Worm (Caenorhabditis elegans) whole organism, early embryonic: ENCODE data around the gene C49C3.10.

ENCODE experiments used
- B0310.2 ChIP-seq: sonication (generic microtip); optimal IDR thresholded peaks from 2 replicates; lab custom pipeline; 2016; ENCODE audit warnings: mild to moderate bottlenecking, missing genetic modification characterization, missing compliant biosample characterization
- F13C5.2 ChIP-seq: sonication (generic microtip); optimal IDR thresholded peaks from 2 replicates; lab custom pipeline; 2017; ENCODE audit warnings: mild to moderate bottlenecking, missing genetic modification characterization, inconsistent platforms, missing compliant biosample characterization
- aly-1 ChIP-seq: sonication (generic microtip); optimal IDR thresholded peaks from 2 replicates; lab custom pipeline; 2016; ENCODE audit warnings: missing genetic modification characterization, missing compliant biosample characterization
- ama-1 ChIP-seq: fragments of 150-350 bp; optimal IDR thresholded peaks from 2 replicates; lab custom pipeline; 2014
- ets-7 ChIP-seq: sonication (generic microtip); optimal IDR thresholded peaks from 2 replicates; lab custom pipeline; 2016; ENCODE audit warnings: missing genotype, missing genetic modification characterization, missing compliant biosample characterization
- flt-1 ChIP-seq: fragments of 200-800 bp; sonication (Bioruptor generic); IDR thresholded peaks from 2 replicates; pipeline ENCODE4 v1.3.6; 2022; ENCODE audit warnings: missing genetic modification characterization, missing compliant biosample characterization
- hmg-4 ChIP-seq: fragments of 200-800 bp; sonication (Bioruptor generic); optimal IDR thresholded peaks from 2 replicates; lab custom pipeline; 2018; ENCODE audit warnings: mild to moderate bottlenecking, missing genetic modification characterization, missing compliant biosample characterization
- hnd-1 ChIP-seq: sonication (generic microtip); optimal IDR thresholded peaks from 2 replicates; lab custom pipeline; 2016; ENCODE audit warnings: missing genetic modification characterization, missing compliant biosample characterization
- pes-1 ChIP-seq: fragments of 200-800 bp; sonication (Bioruptor generic); IDR thresholded peaks from 2 replicates; pipeline ENCODE4 v1.3.6; 2022; ENCODE audit warnings: missing genetic modification reagents, missing genetic modification characterization, missing compliant biosample characterization
- sea-1 ChIP-seq: fragments of 200-800 bp; sonication (Bioruptor generic); conservative IDR thresholded peaks from 2 replicates; pipeline ENCODE4 v1.3.6; 2022; ENCODE audit warnings: missing genetic modification characterization, missing compliant biosample characterization
- tbx-37 ChIP-seq: fragments of 200-800 bp; sonication (Bioruptor generic); conservative IDR thresholded peaks from 2 replicates; pipeline ENCODE4 v1.3.6; 2022; ENCODE audit warnings: missing genetic modification reagents, missing genetic modification characterization, missing compliant biosample characterization
- tra-4 ChIP-seq: sonication (generic microtip); optimal IDR thresholded peaks from 2 replicates; lab custom pipeline; 2017; ENCODE audit warnings: missing genetic modification characterization, missing compliant biosample characterization

ce11 chrIV:17341033-17341432 is 2.3 kb upstream of the C49C3.10 start:
- TF ChIP-seq tbx-37 (GFP tag; lab: Robert Waterston, UW) (no peak), hnd-1 (no peak), flt-1 (GFP tag; lab: Robert Waterston, UW) (no peak), tra-4 (tag; lab: Kevin White, UChicago) (no peak), ama-1 (lab: Kevin White, UChicago) (no peak), B0310.2 (tag; lab: Kevin White, UChicago) (no peak), sea-1 (GFP tag; lab: Robert Waterston, UW) (no peak), pes-1 (GFP tag; lab: Robert Waterston, UW) (no peak), hmg-4 (GFP tag; lab: Kevin White, UChicago) (no peak), ets-7 (no peak), aly-1 (tag; lab: Kevin White, UChicago) (no peak), F13C5.2 (tag; lab: Kevin White, UChicago) (no peak)
